Worm (Caenorhabditis elegans) whole organism, dauer: Measurements from ENCODE around the gene his-70.

ENCODE experiments used
- unc-62 ChIP-seq: sonication (generic microtip); optimal IDR thresholded peaks from 2 replicates; lab custom pipeline; 2017; ENCODE audit warnings: missing biosample characterization, missing genetic modification reagents, missing genetic modification characterization

his-70 gene

DNA sequence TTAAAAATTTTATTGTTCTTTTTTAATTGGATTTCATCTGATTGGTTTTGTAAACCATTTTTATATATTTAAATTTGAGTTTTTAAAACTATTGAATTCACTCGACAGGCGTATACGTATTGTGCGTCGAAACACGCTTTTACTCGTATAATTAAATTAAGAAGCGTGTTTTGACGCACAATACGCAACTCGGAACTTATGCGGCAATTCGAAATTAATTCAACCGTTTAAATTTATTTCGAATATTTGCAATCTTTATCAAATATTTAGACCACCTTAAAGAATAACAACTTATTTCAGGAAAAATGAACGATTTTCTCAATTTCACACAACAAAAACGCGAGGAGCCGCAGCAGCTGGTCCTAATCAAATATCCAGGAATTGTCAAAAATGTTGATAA, 38.1 kb downstream of the his-70 start, which contains the start of gene tftc-5:
tftc-5 (plus strand) TSS at position 301 of the 400 bp plus-strand sequence.
- TF ChIP-seq unc-62 (GFP tag; lab: Kevin White, UChicago), result no peak

- no peak for TF ChIP-seq unc-62 (GFP tag; lab: Kevin White, UChicago)
Observed at ce11 chrIII:4019801-4020200, 40.1 kb downstream of the his-70 start, which contains the start of gene snpc-3.4. snpc-3.4 (plus strand) TSS chrIII:4020037.

ce11 chrIII:4018591-4019580, 41.0 kb downstream of the his-70 start:
- no peak for TF ChIP-seq unc-62 (GFP tag; lab: Kevin White, UChicago)

DNA sequence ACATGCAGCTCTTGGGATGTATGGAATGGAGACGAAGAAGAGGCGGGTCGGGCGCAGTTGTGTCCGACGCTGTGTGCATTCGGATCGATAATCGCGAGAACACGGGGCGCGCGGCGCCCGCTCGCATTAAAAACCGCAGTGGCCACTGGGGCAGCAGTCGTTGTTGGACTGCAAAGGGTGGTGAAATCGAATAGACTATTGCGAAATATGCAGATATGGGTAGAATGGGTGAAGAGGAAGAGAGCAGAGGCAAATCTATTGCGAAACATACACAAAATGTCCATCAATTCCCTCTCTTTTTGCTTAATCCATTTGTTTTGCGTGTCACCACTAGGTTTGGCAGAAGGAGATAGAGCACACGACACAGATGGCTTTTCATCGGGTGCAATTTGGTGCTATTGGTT, 41.8 kb downstream of the his-70 start:
- no peak for TF ChIP-seq unc-62 (GFP tag; lab: Kevin White, UChicago)

- TF ChIP-seq unc-62 (GFP tag; lab: Kevin White, UChicago), result no peak
Observed at ce11 chrIII:4017527-4017926, 42.4 kb downstream of the his-70 start, which contains the start of gene tbb-2. tbb-2 (minus strand) TSS chrIII:4017627.

- TF ChIP-seq unc-62 (GFP tag; lab: Kevin White, UChicago), result no peak
Observed at ce11 chrIII:4015382-4015986, 44.4 kb downstream of the his-70 start.

ce11 chrIII:4013061-4013460, 46.9 kb downstream of the his-70 start:
- no peak for TF ChIP-seq unc-62 (GFP tag; lab: Kevin White, UChicago)

DNA sequence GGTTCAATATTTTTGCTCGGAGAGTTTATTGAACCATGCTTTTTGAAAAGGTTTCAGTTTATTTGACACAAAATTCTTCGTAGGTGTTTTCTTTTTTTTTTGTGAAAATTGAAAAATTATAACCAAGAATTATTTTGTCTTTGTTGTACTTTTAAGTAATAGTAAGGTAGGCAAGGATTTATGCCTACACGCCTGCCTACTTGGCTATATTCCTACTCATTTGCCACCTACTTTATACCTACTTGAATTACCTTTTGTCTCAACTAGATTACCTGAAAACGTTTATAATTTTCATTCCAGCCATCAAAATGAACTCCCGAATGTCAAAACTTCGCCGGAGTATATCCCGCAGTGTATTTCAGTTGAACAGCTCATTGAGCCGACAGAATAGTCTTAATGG, 47.9 kb downstream of the his-70 start, which contains the start of gene C36E8.4:
C36E8.4 (plus strand) TSS at position 301 of the 400 bp plus-strand sequence.
- no peak for TF ChIP-seq unc-62 (GFP tag; lab: Kevin White, UChicago)

DNA sequence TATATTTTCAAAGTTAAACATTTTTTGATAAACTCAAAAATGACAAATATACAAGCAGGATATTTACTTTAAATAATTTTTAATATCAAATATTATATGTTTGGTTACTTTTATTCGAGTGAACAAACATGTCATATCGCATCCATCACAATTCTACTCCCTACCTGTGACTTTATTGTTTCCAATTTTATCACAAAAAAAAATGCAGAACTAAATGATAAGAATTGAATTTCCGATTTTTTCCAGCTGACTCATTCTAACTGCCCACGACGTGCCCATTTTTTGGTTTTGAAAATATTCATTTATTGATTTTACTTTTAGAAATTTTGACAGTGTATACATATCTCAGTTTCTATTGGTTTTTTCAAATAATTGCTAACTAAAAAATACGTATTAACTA, 48.9 kb downstream of the his-70 start:
- TF ChIP-seq unc-62 (GFP tag; lab: Kevin White, UChicago), result no peak

DNA sequence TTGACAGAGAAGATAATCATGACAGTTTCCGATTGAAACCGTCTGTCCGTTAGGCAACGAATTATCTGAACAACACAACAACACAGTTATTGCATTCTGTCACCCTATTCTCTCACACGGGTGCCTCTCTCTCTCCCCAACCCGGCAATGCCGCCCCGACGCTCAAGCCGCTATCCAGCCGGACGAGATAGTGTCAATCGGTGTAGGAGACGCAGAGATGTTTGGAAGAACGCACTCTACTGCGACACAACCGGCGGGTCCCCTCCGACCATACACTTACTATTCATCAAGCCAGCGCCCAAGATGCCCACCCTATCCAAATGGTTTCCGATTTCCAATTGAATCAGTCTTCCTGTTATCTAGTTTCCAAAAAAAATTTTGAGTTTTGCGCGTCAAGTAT, 49.8 kb downstream of the his-70 start:
- no peak for TF ChIP-seq unc-62 (GFP tag; lab: Kevin White, UChicago)
